Fruit fly (Drosophila melanogaster): Measurements from ENCODE around the gene CG8036.

dm6 chr3R:8680611-8681010 lies 12.9 kb downstream of the CG8036 start:
- no peak for TF ChIP-seq CG32006 (GFP tag; optimal IDR thresholded peaks at IDR 0.05)
- TF ChIP-seq Hr39 (GFP tag; optimal IDR thresholded peaks at IDR 0.05): no peak
- TF ChIP-seq net (GFP tag; optimal IDR thresholded peaks at IDR 0.05): no peak
- no peak for TF ChIP-seq CG6854 (GFP tag; optimal IDR thresholded peaks at IDR 0.05)
- TF ChIP-seq CG11762 (GFP tag; optimal IDR thresholded peaks at IDR 0.05; ENCODE audit: insufficient read depth): no peak
- no peak for TF ChIP-seq Ets21C (GFP tag; optimal IDR thresholded peaks at IDR 0.05)
- TF ChIP-seq CG6276 (GFP tag; optimal IDR thresholded peaks at IDR 0.05): no peak
- no peak for TF ChIP-seq CG31627 (GFP tag; optimal IDR thresholded peaks at IDR 0.05)
- no peak for TF ChIP-seq CG6792 (GFP tag; optimal IDR thresholded peaks at IDR 0.05)
